Worm (Caenorhabditis elegans): Measurements from ENCODE around the gene F27E5.9.

The F27E5.9 gene

DNA sequence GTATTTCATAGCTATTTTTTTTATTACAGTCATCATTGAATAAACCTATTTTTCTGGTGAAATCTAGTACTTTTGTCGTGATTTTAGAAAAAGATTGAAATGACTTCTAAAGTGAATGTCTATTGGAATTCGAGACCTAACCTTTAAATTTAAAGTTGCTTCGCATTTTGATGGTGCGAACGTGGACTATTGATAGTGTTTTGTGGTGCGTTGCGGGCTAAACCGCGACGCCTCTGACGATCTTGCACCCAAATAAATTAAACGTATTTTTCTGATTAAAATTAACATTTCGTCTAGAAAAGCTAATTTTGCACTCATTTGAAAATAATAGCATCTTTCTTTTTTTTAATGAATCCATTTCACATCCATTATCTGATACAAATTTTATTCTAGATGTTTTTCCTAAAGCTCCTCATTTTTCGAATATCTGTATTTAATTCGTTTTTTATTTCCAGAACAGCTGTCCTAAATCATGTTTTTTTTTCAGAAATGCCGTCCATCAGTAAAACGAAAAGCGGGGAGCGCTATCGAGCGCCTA lies 37.8 kb downstream of the F27E5.9 start, which contains the start of gene wbp-11 (continued):
- TF ChIP-seq jun-1 (tag; optimal IDR thresholded peaks at IDR 0.05) (no peak), ceh-82 (tag; optimal IDR thresholded peaks at IDR 0.05) (peak in 1 of 3 experiments; percentile 8), blmp-1 (tag; optimal IDR thresholded peaks at IDR 0.05) (peak; percentile 33), mab-9 (GFP tag; IDR thresholded peaks at IDR 0.05) (no peak), isw-1 (GFP tag; IDR thresholded peaks at IDR 0.05) (no peak), pax-3 (tag; optimal IDR thresholded peaks at IDR 0.05) (no peak), snpc-4 (tag; optimal IDR thresholded peaks at IDR 0.05) (no peak), aly-2 (tag; optimal IDR thresholded peaks at IDR 0.05) (no peak), hlh-17 (GFP tag; optimal IDR thresholded peaks at IDR 0.05; ENCODE audit: borderline replicate concordance) (no peak), nhr-90 (tag; optimal IDR thresholded peaks at IDR 0.05; ENCODE audit: poor library complexity) (no peak), hpl-2 (GFP tag; optimal IDR thresholded peaks at IDR 0.05) (no peak), egl-27 (tag; optimal IDR thresholded peaks at IDR 0.05) (no peak), unc-62 (GFP tag; optimal IDR thresholded peaks at IDR 0.05) (no peak), fkh-8 (tag; optimal IDR thresholded peaks at IDR 0.05) (no peak), dsc-1 (tag; optimal IDR thresholded peaks at IDR 0.05) (no peak), mep-1 (tag; optimal IDR thresholded peaks at IDR 0.05) (no peak), nhr-11 (tag; optimal IDR thresholded peaks at IDR 0.05) (no peak), lir-3 (tag; optimal IDR thresholded peaks at IDR 0.05; ENCODE audit: poor library complexity) (no peak), elt-3 (tag; optimal IDR thresholded peaks at IDR 0.05) (peak in 1 of 6 experiments; percentile 14), tlp-1 (tag; optimal IDR thresholded peaks at IDR 0.05) (no peak), nhr-28 (tag; optimal IDR thresholded peaks at IDR 0.05) (no peak), rnt-1 (tag; optimal IDR thresholded peaks at IDR 0.05) (peak; percentile 14), nhr-85 (tag) (no peak), mef-2 (tag; optimal IDR thresholded peaks at IDR 0.05) (no peak), zip-4 (GFP tag; optimal IDR thresholded peaks at IDR 0.05) (no peak), snu-23 (GFP tag; optimal IDR thresholded peaks at IDR 0.05) (peak; percentile 22), ceh-8 (GFP tag; optimal IDR thresholded peaks at IDR 0.05) (no peak), nhr-47 (tag; optimal IDR thresholded peaks at IDR 0.05) (no peak), lin-13 (GFP tag; optimal IDR thresholded peaks at IDR 0.05) (no peak), nhr-71 (tag; optimal IDR thresholded peaks at IDR 0.05) (no peak), aha-1 (tag; optimal IDR thresholded peaks at IDR 0.05) (no peak), fkh-10 (GFP tag; optimal IDR thresholded peaks at IDR 0.05) (no peak), pag-3 (tag; optimal IDR thresholded peaks at IDR 0.05; ENCODE audit: borderline replicate concordance, insufficient read depth) (no peak)

DNA sequence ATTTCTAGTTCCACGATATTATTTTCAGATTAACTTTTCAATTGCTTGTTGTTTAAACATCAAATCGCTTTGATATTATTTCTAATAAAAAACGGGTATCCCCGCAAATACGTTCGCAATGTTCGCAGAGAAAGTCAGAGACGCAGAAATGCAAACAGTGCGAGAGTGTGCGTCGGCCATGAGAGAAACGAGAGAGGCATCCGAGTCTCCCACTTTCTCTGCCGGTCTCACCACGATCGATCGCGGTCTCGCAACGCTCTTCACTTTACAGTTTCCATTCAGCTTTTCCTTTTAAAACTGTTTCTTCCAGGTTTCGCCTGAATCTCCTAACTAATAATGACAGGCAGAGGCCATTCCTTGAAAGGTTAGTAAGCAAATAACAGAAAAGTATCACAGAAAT lies 39.6 kb downstream of the F27E5.9 start, which contains the start of gene F33H1.4:
Gene F33H1.4, plus strand, starts transcription at position 311 of the 400 bp plus-strand sequence.
- TF ChIP-seq nhr-20 (tag; optimal IDR thresholded peaks at IDR 0.05) (peak; percentile 48), ceh-63 (GFP tag; optimal IDR thresholded peaks at IDR 0.05) (no peak), snpc-4 (tag; optimal IDR thresholded peaks at IDR 0.05) (no peak), aly-2 (tag; optimal IDR thresholded peaks at IDR 0.05) (peak; percentile 6), egl-13 (tag; optimal IDR thresholded peaks at IDR 0.05) (no peak), pax-3 (tag; optimal IDR thresholded peaks at IDR 0.05) (no peak), fkh-8 (tag; optimal IDR thresholded peaks at IDR 0.05) (peak; percentile 50), nhr-77 (tag; optimal IDR thresholded peaks at IDR 0.05) (peak; percentile 23), pqm-1 (tag; optimal IDR thresholded peaks at IDR 0.05) (no peak), ceh-88 (GFP tag; IDR thresholded peaks at IDR 0.05) (no peak), dsc-1 (tag; optimal IDR thresholded peaks at IDR 0.05) (no peak), jun-1 (tag; optimal IDR thresholded peaks at IDR 0.05) (peak; percentile 8), rnt-1 (tag; optimal IDR thresholded peaks at IDR 0.05) (peak; percentile 61), nhr-28 (tag; optimal IDR thresholded peaks at IDR 0.05) (no peak), ceh-90 (tag; optimal IDR thresholded peaks at IDR 0.05) (no peak), unc-62 (GFP tag; optimal IDR thresholded peaks at IDR 0.05) (no peak), skn-1 (tag; optimal IDR thresholded peaks at IDR 0.05) (peak; percentile 3), sox-4 (tag; optimal IDR thresholded peaks at IDR 0.05) (no peak), mdl-1 (tag; optimal IDR thresholded peaks at IDR 0.05) (peak in 1 of 2 experiments; percentile 19), swsn-7 (tag; optimal IDR thresholded peaks at IDR 0.05) (peak; percentile 35), lin-14 (GFP tag; optimal IDR thresholded peaks at IDR 0.05) (peak; percentile 89), ama-1 (optimal IDR thresholded peaks at IDR 0.05) (no peak), mef-2 (tag; optimal IDR thresholded peaks at IDR 0.05) (no peak), lsy-2 (tag; optimal IDR thresholded peaks at IDR 0.05) (peak; percentile 83 to 97), zip-4 (GFP tag; optimal IDR thresholded peaks at IDR 0.05) (peak; percentile 30), nhr-12 (tag; optimal IDR thresholded peaks at IDR 0.05) (no peak), ets-5 (GFP tag; IDR thresholded peaks at IDR 0.05) (no peak), F16B12.6 (tag; optimal IDR thresholded peaks at IDR 0.05) (peak; percentile 23), Y116A8C.19 (tag; optimal IDR thresholded peaks at IDR 0.05; ENCODE audit: borderline replicate concordance) (no peak)
